Fruit fly (Drosophila melanogaster): ENCODE results near the gene CG14957.

The CG14957 gene

DNA sequence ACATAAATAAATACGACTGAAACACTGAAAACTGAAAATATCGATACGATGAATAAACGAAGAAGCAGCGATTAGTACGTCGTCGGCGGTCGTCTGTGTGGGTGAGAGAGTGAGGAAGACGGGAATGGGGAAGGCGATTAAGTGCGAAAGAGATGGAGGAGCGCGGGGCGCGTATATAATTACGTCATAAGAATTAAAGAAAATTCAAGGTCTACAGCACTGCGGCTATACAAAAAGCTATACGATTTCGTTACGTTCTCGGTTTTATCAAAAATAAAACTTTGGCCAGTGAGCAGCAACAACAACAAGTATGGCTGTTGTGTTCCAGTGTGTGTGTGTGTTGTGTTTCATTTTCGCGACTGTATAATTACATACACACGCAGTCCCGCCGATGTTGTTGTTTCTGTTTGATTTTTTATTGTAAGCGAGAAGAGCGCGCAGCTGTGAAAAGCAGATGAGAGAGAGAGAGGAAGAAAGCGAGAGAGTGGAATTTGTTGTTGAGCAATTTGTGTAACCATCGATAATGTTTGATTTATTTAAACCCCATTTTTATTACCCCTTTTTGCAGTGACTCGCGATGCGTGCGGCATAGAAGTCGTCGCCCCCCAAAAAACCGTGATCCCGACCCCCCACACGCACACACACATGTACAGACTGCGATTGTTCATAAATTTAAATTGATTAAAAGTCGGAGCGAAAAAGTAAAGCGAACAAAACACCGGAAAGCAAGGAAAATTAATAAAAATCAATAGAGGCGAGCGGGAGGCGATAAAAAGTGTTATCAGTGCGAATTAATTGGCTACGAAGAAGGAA, 38.1 kb upstream of the CG14957 start (continued):
- TF ChIP-seq eyg (GFP tag; optimal IDR thresholded peaks at IDR 0.05), result peak; percentile 1
- peak; percentile 51 for TF ChIP-seq CG13296 (GFP tag; optimal IDR thresholded peaks at IDR 0.05)
- peak; percentile 46 for TF ChIP-seq cwo (GFP tag; optimal IDR thresholded peaks at IDR 0.05)
- peak; percentile 44; the same call in 1 of the 2 replicates for TF ChIP-seq sob (GFP tag; IDR thresholded peaks at IDR 0.05)
- TF ChIP-seq so (GFP tag; IDR thresholded peaks at IDR 0.05), result peak; percentile 65; the same call in 2 of the 3 replicates
- TF ChIP-seq crol (GFP tag; IDR thresholded peaks at IDR 0.05), result peak; percentile 92
- no peak for TF ChIP-seq Dp (GFP tag; optimal IDR thresholded peaks at IDR 0.05)
- peak; percentile 12 for TF ChIP-seq CG12299 (tag; optimal IDR thresholded peaks at IDR 0.05)
- TF ChIP-seq ranshi (GFP tag; IDR thresholded peaks at IDR 0.05), result peak; percentile 23; the same call in 1 of the 2 replicates
- TF ChIP-seq Bdp1 (GFP tag; optimal IDR thresholded peaks at IDR 0.05), result no peak
- peak; percentile 69; the same call in 2 of the 4 replicates for TF ChIP-seq chinmo (GFP tag; IDR thresholded peaks at IDR 0.05; ENCODE audit: partially characterized antibody)
- TF ChIP-seq amos (GFP tag; IDR thresholded peaks at IDR 0.05; ENCODE audit: partially characterized antibody), result peak; percentile 51; the same call in 1 of the 2 replicates
- TF ChIP-seq pfk (GFP tag; optimal IDR thresholded peaks at IDR 0.05), result peak; percentile 30
- TF ChIP-seq ci (GFP tag; IDR thresholded peaks at IDR 0.05), result 0 out of 3 replicates have a peak, but pooled peaks have one; percentile 12
- peak; percentile 72 for TF ChIP-seq CG13624 (GFP tag; optimal IDR thresholded peaks at IDR 0.05)
- no peak for TF ChIP-seq CG3281 (GFP tag; optimal IDR thresholded peaks at IDR 0.05)
- peak; percentile 86 for TF ChIP-seq rib (GFP tag; IDR thresholded peaks at IDR 0.05)
- no peak for TF ChIP-seq CG17802 (tag; optimal IDR thresholded peaks at IDR 0.05)
- peak; percentile 54 for TF ChIP-seq CG8478 (optimal IDR thresholded peaks at IDR 0.05)
- TF ChIP-seq GATAe (GFP tag; conservative IDR thresholded peaks at IDR 0.05), result peak; percentile 33; the same call in 1 of the 2 replicates
- no peak for TF ChIP-seq CG11695 (GFP tag; IDR thresholded peaks at IDR 0.05)
- 0 out of 3 replicates have a peak, but pooled peaks have one; percentile 37 for TF ChIP-seq Aef1 (GFP tag; IDR thresholded peaks at IDR 0.05)
- no peak for TF ChIP-seq Side (GFP tag; optimal IDR thresholded peaks at IDR 0.05)
- peak; percentile 23 for TF ChIP-seq CG17912 (GFP tag; optimal IDR thresholded peaks at IDR 0.05)
- no peak for TF ChIP-seq D (optimal IDR thresholded peaks at IDR 0.05)
- TF ChIP-seq D (GFP tag; optimal IDR thresholded peaks at IDR 0.05), result no peak
- TF ChIP-seq CG42726 (GFP tag; IDR thresholded peaks at IDR 0.05; ENCODE audit: partially characterized antibody), result peak; percentile 23; the same call in 1 of the 2 replicates
- 0 out of 3 replicates have a peak, but pooled peaks have one; percentile 32 for TF ChIP-seq zfh1 (GFP tag; IDR thresholded peaks at IDR 0.05)
- peak; percentile 80 for TF ChIP-seq sd (tag; optimal IDR thresholded peaks at IDR 0.05)
- peak; percentile 50 for TF ChIP-seq HmgZ (tag; optimal IDR thresholded peaks at IDR 0.05)
- TF ChIP-seq CG13287 (GFP tag; IDR thresholded peaks at IDR 0.05; ENCODE audit: partially characterized antibody), result peak; percentile 46; the same call in 1 of the 2 replicates
- no peak for TF ChIP-seq CG6683 (GFP tag; optimal IDR thresholded peaks at IDR 0.05)
- TF ChIP-seq NK7.1 (GFP tag; optimal IDR thresholded peaks at IDR 0.05), result no peak
- TF ChIP-seq Doc2 (GFP tag; IDR thresholded peaks at IDR 0.05), result no peak
- TF ChIP-seq Bgb (GFP tag; IDR thresholded peaks at IDR 0.05; ENCODE audit: partially characterized antibody), result peak; percentile 52; the same call in 1 of the 2 replicates
- no peak for TF ChIP-seq bcd (GFP tag; optimal IDR thresholded peaks at IDR 0.05)
- TF ChIP-seq CG9609 (GFP tag; optimal IDR thresholded peaks at IDR 0.05), result no peak

DNA sequence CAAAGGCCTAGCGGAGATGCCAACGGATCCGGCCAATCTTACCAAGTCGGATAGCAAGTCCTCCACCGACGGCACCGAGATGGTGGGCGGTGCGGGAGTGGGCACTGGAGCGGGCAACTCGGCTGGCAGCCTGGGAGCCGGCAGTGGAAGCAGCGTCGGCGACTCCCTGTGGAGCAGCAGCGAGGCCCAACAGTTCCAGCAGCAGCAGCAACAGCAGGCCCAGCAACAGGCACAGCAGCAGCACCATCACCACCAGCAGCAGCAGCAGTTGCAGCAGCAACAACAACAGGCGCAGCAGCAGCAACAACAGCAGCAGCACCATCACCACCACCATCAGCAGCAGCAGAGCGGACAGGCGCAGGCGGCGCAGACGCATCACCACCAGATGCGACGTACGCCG, 37.0 kb upstream of the CG14957 start:
- TF ChIP-seq Dfd (GFP tag; optimal IDR thresholded peaks at IDR 0.05) (peak in 1 of 2 experiments; percentile 91), Ets65A (GFP tag) (peak; percentile 86), Med (GFP tag) (peak; percentile 53), sob (GFP tag; IDR thresholded peaks at IDR 0.05) (0 out of 2 replicates have a peak, but pooled peaks have one; percentile 29), CG42726 (GFP tag; IDR thresholded peaks at IDR 0.05; ENCODE audit: partially characterized antibody) (0 out of 2 replicates have a peak, but pooled peaks have one; percentile 21), org-1 (GFP tag; optimal IDR thresholded peaks at IDR 0.05) (no peak), knrl (GFP tag; IDR thresholded peaks at IDR 0.05; ENCODE audit: partially characterized antibody) (no peak), luna (GFP tag; optimal IDR thresholded peaks at IDR 0.05) (no peak), CG5953 (GFP tag; IDR thresholded peaks at IDR 0.05) (0 out of 2 replicates have a peak, but pooled peaks have one; percentile 4)

All from whole organism, embryonic.